Fruit fly (Drosophila melanogaster) S2 (cell line): ENCODE data around the gene CG14280.

Experiments used
- CG8478 ChIP-seq: fragments of >200 bp; optimal IDR thresholded peaks from 2 replicates; lab custom pipeline; 2018
- CTCF ChIP-seq, 2 experiments: fragments of >200 bp; optimal IDR thresholded peaks; 2 replicates each; lab custom pipeline; 2018

DNA sequence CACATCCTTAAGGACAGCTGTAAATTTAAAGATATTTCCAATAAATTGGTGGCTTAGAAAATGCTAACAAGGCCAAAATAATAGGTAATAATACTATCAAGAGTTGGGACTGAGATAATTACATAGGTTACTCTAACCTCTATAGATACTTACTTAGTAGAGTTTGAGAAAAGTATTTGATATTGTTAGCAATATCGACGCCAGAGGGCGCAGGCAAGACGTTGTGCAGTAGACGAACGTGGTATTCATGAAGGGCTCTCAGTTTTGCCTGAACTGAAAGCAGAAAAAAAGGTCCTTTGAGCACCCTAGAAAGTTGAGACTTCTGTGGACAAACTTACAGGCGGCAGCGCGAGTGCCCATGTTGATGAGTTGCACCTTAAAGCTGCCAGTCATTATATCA lies 11.2 kb upstream of the CG14280 start:
- peak; percentile 57 to 61 for TF ChIP-seq CTCF (optimal IDR thresholded peaks at IDR 0.05; lab: Kevin White, UChicago)
- no peak for TF ChIP-seq CG8478
